Fruit fly (Drosophila melanogaster): Measurements from ENCODE around the gene shps.

The shps gene

DNA sequence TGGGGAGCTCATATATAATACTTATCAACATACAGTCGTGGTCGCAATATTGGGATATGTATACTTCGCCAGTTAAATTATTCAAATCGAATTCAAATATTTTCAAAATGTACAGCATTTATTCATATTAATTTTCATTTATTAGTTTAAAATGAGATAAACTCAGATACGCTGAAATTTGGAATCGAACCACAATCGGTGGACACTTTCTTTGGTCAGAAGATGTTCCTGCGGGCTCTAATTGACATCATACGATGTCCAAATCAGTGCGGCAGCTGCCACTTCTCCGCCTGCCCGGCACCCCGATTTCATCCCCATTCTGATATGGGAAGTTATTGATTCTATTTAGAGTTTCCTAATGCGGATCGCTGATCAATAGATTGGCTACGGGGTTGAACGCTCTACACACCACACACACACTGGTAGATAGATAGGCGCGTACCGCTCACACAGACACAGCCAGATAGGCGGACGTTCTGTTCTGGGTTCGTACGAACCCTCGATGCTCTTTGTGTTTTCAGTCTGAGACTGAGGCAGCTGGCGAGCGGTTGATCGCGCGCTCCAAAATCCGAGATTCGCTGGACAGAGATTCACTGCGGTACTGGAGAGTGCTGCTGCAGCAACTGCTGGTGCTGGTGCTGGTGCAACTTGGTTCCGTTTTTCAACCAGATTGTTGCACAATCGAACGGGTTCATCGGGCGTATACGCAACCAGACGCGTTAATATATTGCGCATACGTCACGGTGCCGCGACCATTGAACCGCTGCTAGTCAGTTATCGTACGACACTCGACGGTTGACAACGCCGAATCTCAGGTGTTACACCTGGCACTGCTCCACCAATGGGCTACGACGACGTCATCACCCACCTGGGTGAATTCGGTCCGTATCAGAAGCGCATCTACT lies 3.0 kb upstream of the shps start, which contains the start of gene Orct (continued):
- TF ChIP-seq bcd (GFP tag; optimal IDR thresholded peaks at IDR 0.05), result peak; percentile 82
- no peak for TF ChIP-seq CG32767 (GFP tag; IDR thresholded peaks at IDR 0.05)
- peak; percentile 73 for TF ChIP-seq CG31441 (GFP tag; IDR thresholded peaks at IDR 0.05)
- peak; percentile 58 for TF ChIP-seq CG14441 (GFP tag; IDR thresholded peaks at IDR 0.05)
- TF ChIP-seq sens (GFP tag), result peak; percentile 93
- TF ChIP-seq sens-2 (GFP tag; IDR thresholded peaks at IDR 0.05), result no peak
- no peak for TF ChIP-seq Doc3 (GFP tag; IDR thresholded peaks at IDR 0.05; ENCODE audit: partially characterized antibody)
- peak; percentile 91 for TF ChIP-seq Meics (GFP tag; optimal IDR thresholded peaks at IDR 0.05)
- TF ChIP-seq Hand (GFP tag; optimal IDR thresholded peaks at IDR 0.05), result peak; percentile 75
- TF ChIP-seq CG16863 (GFP tag; optimal IDR thresholded peaks at IDR 0.05), result peak; percentile 50
- TF ChIP-seq Hey (tag; optimal IDR thresholded peaks at IDR 0.05), result peak; percentile 63
- peak; percentile 61 for TF ChIP-seq Hr3 (GFP tag; optimal IDR thresholded peaks at IDR 0.05)
- TF ChIP-seq onecut (GFP tag; IDR thresholded peaks at IDR 0.05), result peak; percentile 29; the same call in 1 of the 2 replicates
- TF ChIP-seq otp (GFP tag; IDR thresholded peaks at IDR 0.05), result peak; percentile 32; the same call in 1 of the 3 replicates
- TF ChIP-seq ase (GFP tag; IDR thresholded peaks at IDR 0.05), result 0 out of 3 replicates have a peak, but pooled peaks have one; percentile 48
- TF ChIP-seq CG33557 (GFP tag; optimal IDR thresholded peaks at IDR 0.05), result no peak
- TF ChIP-seq CG6689 (GFP tag; IDR thresholded peaks at IDR 0.05), result peak; percentile 57
- TF ChIP-seq Dref (GFP tag; IDR thresholded peaks at IDR 0.05), result no peak
- peak; percentile 59 for TF ChIP-seq run (tag; optimal IDR thresholded peaks at IDR 0.05)
- TF ChIP-seq CG17359 (tag; optimal IDR thresholded peaks at IDR 0.05), result peak; percentile 66
- TF ChIP-seq CG10654 (GFP tag; optimal IDR thresholded peaks at IDR 0.05), result peak; percentile 27
- TF ChIP-seq Taf1 (GFP tag; IDR thresholded peaks at IDR 0.05), result peak; percentile 48; the same call in 1 of the 2 replicates
- peak; percentile 71 for TF ChIP-seq exex (tag; optimal IDR thresholded peaks at IDR 0.05)
- no peak for TF ChIP-seq Stat92E (GFP tag; optimal IDR thresholded peaks at IDR 0.05)
- peak; percentile 77 for TF ChIP-seq tap (tag; optimal IDR thresholded peaks at IDR 0.05)
- peak; percentile 65 for TF ChIP-seq pros (GFP tag; optimal IDR thresholded peaks at IDR 0.05)
- no peak for TF ChIP-seq CG4360 (GFP tag; IDR thresholded peaks at IDR 0.05)
- TF ChIP-seq Bgb (GFP tag; IDR thresholded peaks at IDR 0.05; ENCODE audit: partially characterized antibody), result peak; percentile 30; the same call in 1 of the 2 replicates
- no peak for TF ChIP-seq Hr39 (optimal IDR thresholded peaks at IDR 0.05)
- TF ChIP-seq CG10462 (GFP tag; optimal IDR thresholded peaks at IDR 0.05), result no peak
- peak; percentile 69 for TF ChIP-seq CG1603 (tag; optimal IDR thresholded peaks at IDR 0.05)
- TF ChIP-seq gt (GFP tag; IDR thresholded peaks at IDR 0.05), result no peak
- TF ChIP-seq BtbVII (GFP tag; optimal IDR thresholded peaks at IDR 0.05), result peak; percentile 85
- peak; percentile 83 for TF ChIP-seq CG12769 (tag; optimal IDR thresholded peaks at IDR 0.05)
- TF ChIP-seq Atf6 (GFP tag; IDR thresholded peaks at IDR 0.05), result peak; percentile 65
- no peak for TF ChIP-seq MESR4 (GFP tag; optimal IDR thresholded peaks at IDR 0.05)
- TF ChIP-seq CG1024 (GFP tag; IDR thresholded peaks at IDR 0.05), result no peak
- TF ChIP-seq CG12744 (GFP tag; optimal IDR thresholded peaks at IDR 0.05), result peak; percentile 32
- peak; percentile 70 for TF ChIP-seq CG6654 (GFP tag; optimal IDR thresholded peaks at IDR 0.05)
- TF ChIP-seq dpn (GFP tag; optimal IDR thresholded peaks at IDR 0.05), result peak; percentile 52 to 69
- TF ChIP-seq NfI (GFP tag; optimal IDR thresholded peaks at IDR 0.05), result peak; percentile 75
- TF ChIP-seq YL-1 (GFP tag; optimal IDR thresholded peaks at IDR 0.05), result peak; percentile 5
- peak; percentile 44 for TF ChIP-seq CG6254 (GFP tag; optimal IDR thresholded peaks at IDR 0.05)
- peak in 1 of 2 experiments; percentile 36 for TF ChIP-seq crp (GFP tag; optimal IDR thresholded peaks at IDR 0.05)
- 0 out of 2 replicates have a peak, but pooled peaks have one; percentile 26 for TF ChIP-seq Rx (GFP tag; IDR thresholded peaks at IDR 0.05)
- TF ChIP-seq Hr51 (GFP tag; optimal IDR thresholded peaks at IDR 0.05), result peak; percentile 57 to 82
- peak; percentile 16 for TF ChIP-seq Ets97D (GFP tag; optimal IDR thresholded peaks at IDR 0.05)
- TF ChIP-seq CG7987 (GFP tag; optimal IDR thresholded peaks at IDR 0.05), result peak; percentile 43

Data from whole organism, embryonic.